Worm (Caenorhabditis elegans) whole organism, L3 larva: ENCODE data around the gene T20G5.13.

Experiments
- R02D3.7 ChIP-seq: fragments of 150-350 bp; optimal IDR thresholded peaks from 2 replicates; lab custom pipeline; 2014; ENCODE audit warnings: missing biosample characterization, missing genetic modification characterization
- aly-2 ChIP-seq: fragments of 150-350 bp; optimal IDR thresholded peaks from 2 replicates; lab custom pipeline; 2014; ENCODE audit warnings: missing biosample characterization, missing genetic modification characterization
- ceh-16 ChIP-seq: sonication (generic microtip); optimal IDR thresholded peaks from 2 replicates; lab custom pipeline; 2017; ENCODE audit warnings: missing biosample characterization, missing genetic modification characterization
- ceh-28 ChIP-seq: fragments of 150-350 bp; optimal IDR thresholded peaks from 2 replicates; lab custom pipeline; 2014; ENCODE audit warnings: missing biosample characterization, missing genetic modification reagents, missing genetic modification characterization
- ceh-82 ChIP-seq: fragments of 150-350 bp; optimal IDR thresholded peaks from 2 replicates; lab custom pipeline; 2014; ENCODE audit warnings: missing biosample characterization, missing genetic modification characterization
- daf-12 ChIP-seq: fragments of 150-350 bp; optimal IDR thresholded peaks from 2 replicates; lab custom pipeline; 2014; ENCODE audit warnings: missing biosample characterization, missing genetic modification reagents, missing genetic modification characterization
- egl-5 ChIP-seq: fragments of 150-350 bp; optimal IDR thresholded peaks from 2 replicates; lab custom pipeline; 2017; ENCODE audit warnings: missing biosample characterization, missing genetic modification reagents, missing genetic modification characterization, inconsistent platforms
- elt-1 ChIP-seq: fragments of 150-350 bp; optimal IDR thresholded peaks from 2 replicates; lab custom pipeline; 2014; ENCODE audit warnings: missing biosample characterization, missing genetic modification characterization
- elt-2 ChIP-seq: sonication (generic microtip); optimal IDR thresholded peaks from 2 replicates; lab custom pipeline; 2016; ENCODE audit warnings: missing genetic modification reagents, mild to moderate bottlenecking, missing genetic modification characterization, missing compliant biosample characterization
- eor-1 ChIP-seq, 2 experiments: fragments of 150-350 bp; optimal IDR thresholded peaks; 2 replicates each; lab custom pipeline; 2014 to 2018; ENCODE audit warnings: missing biosample characterization in 2 of 2, missing genetic modification characterization in 2 of 2
- fkh-10 ChIP-seq: sonication (generic microtip); optimal IDR thresholded peaks from 2 replicates; lab custom pipeline; 2017; ENCODE audit warnings: missing biosample characterization, missing genetic modification reagents, missing genetic modification characterization
- fos-1 ChIP-seq: fragments of 150-350 bp; optimal IDR thresholded peaks from 2 replicates; lab custom pipeline; 2014; ENCODE audit warnings: missing biosample characterization, missing genetic modification characterization
- hmg-11 ChIP-seq: sonication (generic microtip); optimal IDR thresholded peaks from 2 replicates; lab custom pipeline; 2016; ENCODE audit warnings: missing genetic modification characterization, missing compliant biosample characterization
- jun-1 ChIP-seq: fragments of 150-350 bp; optimal IDR thresholded peaks from 2 replicates; lab custom pipeline; 2014; ENCODE audit warnings: missing biosample characterization, missing genetic modification reagents, missing genetic modification characterization
- lin-15B ChIP-seq: fragments of 150-350 bp; optimal IDR thresholded peaks from 2 replicates; lab custom pipeline; 2014; ENCODE audit warnings: missing biosample characterization, missing genetic modification characterization
- lin-39 ChIP-seq: fragments of 150-350 bp; optimal IDR thresholded peaks from 2 replicates; lab custom pipeline; 2018; ENCODE audit warnings: missing biosample characterization, missing genetic modification reagents, missing genetic modification characterization
- lsy-12 ChIP-seq: sonication (generic microtip); optimal IDR thresholded peaks from 2 replicates; lab custom pipeline; 2016; ENCODE audit warnings: mild to moderate bottlenecking, missing genetic modification characterization, missing compliant biosample characterization
- mdl-1 ChIP-seq: fragments of 150-350 bp; optimal IDR thresholded peaks from 2 replicates; lab custom pipeline; 2014; ENCODE audit warnings: missing biosample characterization, missing genetic modification characterization
- nfya-1 ChIP-seq: sonication (generic microtip); optimal IDR thresholded peaks from 2 replicates; lab custom pipeline; 2017; ENCODE audit warnings: missing genetic modification characterization, mild to moderate bottlenecking, missing compliant biosample characterization, antibody characterized with exemption, moderate library complexity; ENCODE audit not compliant: insufficient read depth
- nhr-11 ChIP-seq: fragments of 150-350 bp; optimal IDR thresholded peaks from 2 replicates; lab custom pipeline; 2014; ENCODE audit warnings: missing biosample characterization, missing genetic modification characterization
- nhr-23 ChIP-seq: fragments of 150-350 bp; optimal IDR thresholded peaks from 2 replicates; lab custom pipeline; 2014; ENCODE audit warnings: missing biosample characterization, missing genetic modification reagents, missing genetic modification characterization
- nhr-28 ChIP-seq: fragments of 150-350 bp; optimal IDR thresholded peaks from 2 replicates; lab custom pipeline; 2014; ENCODE audit warnings: missing biosample characterization, missing genetic modification characterization
- nhr-67 ChIP-seq: fragments of 150-350 bp; optimal IDR thresholded peaks from 2 replicates; lab custom pipeline; 2014; ENCODE audit warnings: missing biosample characterization, missing genetic modification characterization
- nhr-76 ChIP-seq: fragments of 150-350 bp; sonication (generic microtip); optimal IDR thresholded peaks from 5 replicates; lab custom pipeline; 2014; ENCODE audit warnings: missing biosample characterization, missing genetic modification characterization
- nhr-77 ChIP-seq: fragments of 150-350 bp; optimal IDR thresholded peaks from 2 replicates; lab custom pipeline; 2014; ENCODE audit warnings: missing biosample characterization, missing genetic modification characterization
- pha-4 ChIP-seq: fragments of 150-350 bp; optimal IDR thresholded peaks from 2 replicates; lab custom pipeline; 2014; ENCODE audit warnings: missing biosample characterization, missing genetic modification reagents, missing genetic modification characterization
- pqm-1 ChIP-seq: fragments of 150-350 bp; optimal IDR thresholded peaks from 2 replicates; lab custom pipeline; 2017; ENCODE audit warnings: missing biosample characterization, missing genetic modification characterization, inconsistent platforms
- sea-2 ChIP-seq: fragments of 150-350 bp; sonication (generic microtip); optimal IDR thresholded peaks from 4 replicates; lab custom pipeline; 2014; ENCODE audit warnings: missing biosample characterization, missing genetic modification reagents, missing genetic modification characterization
- skn-1 ChIP-seq: fragments of 150-350 bp; optimal IDR thresholded peaks from 2 replicates; lab custom pipeline; 2014; ENCODE audit warnings: missing biosample characterization, missing genetic modification characterization
- snpc-4 ChIP-seq: fragments of 150-350 bp; optimal IDR thresholded peaks from 2 replicates; lab custom pipeline; 2014; ENCODE audit warnings: missing biosample characterization, missing genetic modification characterization
- tbx-2 ChIP-seq: sonication (generic microtip); optimal IDR thresholded peaks from 2 replicates; lab custom pipeline; 2016; ENCODE audit warnings: mild to moderate bottlenecking, missing genetic modification characterization, missing compliant biosample characterization
- unc-39 ChIP-seq: sonication (generic microtip); optimal IDR thresholded peaks from 4 replicates; lab custom pipeline; 2017; ENCODE audit warnings: missing biosample characterization, missing genetic modification characterization
- ztf-11 ChIP-seq: fragments of 150-350 bp; optimal IDR thresholded peaks from 2 replicates; lab custom pipeline; 2014; ENCODE audit warnings: missing biosample characterization, missing genetic modification characterization

T20G5.13 gene

ce11 chrIII:10195911-10196310 lies 5.2 kb downstream of the T20G5.13 start:
- TF ChIP-seq nhr-67 (tag; lab: Kevin White, UChicago) (no peak), ceh-28 (tag; lab: Kevin White, UChicago) (no peak), pqm-1 (tag; lab: Kevin White, UChicago) (no peak), unc-39 (tag; lab: Kevin White, UChicago) (no peak)
- TF ChIP-seq, all 47 proteins: peak for 0

- no peak for TF ChIP-seq ceh-16 (tag; lab: Kevin White, UChicago)
- no peak for TF ChIP-seq fos-1 (tag; lab: Kevin White, UChicago)
- peak; percentile 82 for TF ChIP-seq nfya-1
These were observed 6.6 kb downstream of the T20G5.13 start for ce11 chrIII:10194569-10194968.

- TF ChIP-seq snpc-4 (no peak), elt-1 (tag; lab: Kevin White, UChicago) (no peak), nhr-11 (tag; lab: Kevin White, UChicago) (no peak)
- TF ChIP-seq, all 47 proteins: peak for 0
These were observed 12.2 kb downstream of the T20G5.13 start, which contains the start of gene epac-1 for ce11 chrIII:10188912-10189311. TSS of gene epac-1 (plus strand) at chrIII:10189212.

- TF ChIP-seq pqm-1 (tag; lab: Kevin White, UChicago) (no peak), lin-15B (peak; percentile 19), nhr-67 (tag; lab: Kevin White, UChicago) (no peak), nfya-1 (peak; percentile 66), lin-39 (tag; lab: Kevin White, UChicago) (peak; percentile 50), eor-1 (tag; optimal IDR thresholded peaks at IDR 0.05; lab: Kevin White, UChicago) (no peak), R02D3.7 (tag; lab: Kevin White, UChicago) (no peak), ceh-16 (tag; lab: Kevin White, UChicago) (no peak), ztf-11 (tag; lab: Kevin White, UChicago) (no peak), unc-39 (tag; lab: Kevin White, UChicago) (no peak), hmg-11 (tag; lab: Kevin White, UChicago) (peak; percentile 37)
- TF ChIP-seq, all 47 proteins: peak for 4
These were observed 13.3 kb downstream of the T20G5.13 start for ce11 chrIII:10187840-10188239.

ce11 chrIII:10186160-10186559 lies 15.0 kb downstream of the T20G5.13 start, which contains the start of gene unc-47:
TSS of gene unc-47 (minus strand) at chrIII:10186260.
- no peak for TF ChIP-seq sea-2 (GFP tag; lab: Kevin White, UChicago)
- peak; percentile 35 for TF ChIP-seq lin-39 (tag; lab: Kevin White, UChicago)

ce11 chrIII:10181868-10182267 lies 19.3 kb downstream of the T20G5.13 start:
- TF ChIP-seq egl-5 (tag; lab: Kevin White, UChicago): no peak
- TF ChIP-seq fkh-10: no peak
- TF ChIP-seq nhr-28 (tag; lab: Kevin White, UChicago): no peak
- no peak for TF ChIP-seq ceh-82 (tag; lab: Kevin White, UChicago)
- TF ChIP-seq tbx-2 (tag; lab: Kevin White, UChicago): no peak
- TF ChIP-seq lin-39 (tag; lab: Kevin White, UChicago): no peak
- no peak for TF ChIP-seq daf-12 (tag; lab: Kevin White, UChicago)
- no peak for TF ChIP-seq jun-1 (tag; lab: Kevin White, UChicago)

- TF ChIP-seq skn-1 (tag; lab: Kevin White, UChicago) (no peak), fos-1 (tag; lab: Kevin White, UChicago) (no peak), unc-39 (tag; lab: Kevin White, UChicago) (no peak), ceh-82 (tag; lab: Kevin White, UChicago) (no peak), elt-2 (no peak), mdl-1 (tag; lab: Kevin White, UChicago) (no peak), nhr-76 (tag; lab: Kevin White, UChicago) (no peak), pha-4 (tag; lab: Kevin White, UChicago) (no peak), eor-1 (tag; optimal IDR thresholded peaks at IDR 0.05; lab: Kevin White, UChicago) (no peak), aly-2 (no peak), elt-1 (tag; lab: Kevin White, UChicago) (no peak), ceh-28 (tag; lab: Kevin White, UChicago) (no peak), lin-39 (tag; lab: Kevin White, UChicago) (no peak), nhr-77 (no peak), lsy-12 (no peak), nfya-1 (no peak), nhr-23 (no peak)
These were observed 21.7 kb downstream of the T20G5.13 start for ce11 chrIII:10179444-10179843.
